Fruit fly (Drosophila melanogaster): ENCODE measurements around the gene Naxe.

Gene Naxe

dm6 chrX:10088023-10088913, 2.3 kb upstream of the Naxe start:
- TF ChIP-seq CG8478 (optimal IDR thresholded peaks at IDR 0.05) (no peak), CTCF (optimal IDR thresholded peaks at IDR 0.05) (no peak)

dm6 chrX:10082950-10083253, 3.1 kb downstream of the Naxe start, which contains the start of gene CG2972:
TSS of gene CG2972 (plus strand) at chrX:10083154.
- no peak for TF ChIP-seq CTCF (optimal IDR thresholded peaks at IDR 0.05)
- TF ChIP-seq CG8478 (optimal IDR thresholded peaks at IDR 0.05) = no peak

dm6 chrX:10082185-10082949, 3.6 kb downstream of the Naxe start, which contains the start of gene ZAP3:
TSS of gene ZAP3 (minus strand) at chrX:10082492.
- TF ChIP-seq CTCF (optimal IDR thresholded peaks at IDR 0.05) (no peak), CG8478 (optimal IDR thresholded peaks at IDR 0.05) (no peak)

- TF ChIP-seq CG8478 (optimal IDR thresholded peaks at IDR 0.05) (no peak), CTCF (optimal IDR thresholded peaks at IDR 0.05) (no peak)
Measured at dm6 chrX:10071516-10071915, 14.5 kb downstream of the Naxe start.

- no peak for TF ChIP-seq CG8478 (optimal IDR thresholded peaks at IDR 0.05)
- no peak for TF ChIP-seq CTCF (optimal IDR thresholded peaks at IDR 0.05)
Measured at dm6 chrX:10070325-10070931, 15.5 kb downstream of the Naxe start, which contains the start of gene CG15312. TSS of gene CG15312 (minus strand) at chrX:10070868.

dm6 chrX:10067528-10067927, 18.4 kb downstream of the Naxe start:
- TF ChIP-seq CG8478 (optimal IDR thresholded peaks at IDR 0.05) = no peak
- no peak for TF ChIP-seq CTCF (optimal IDR thresholded peaks at IDR 0.05)

dm6 chrX:10061327-10061726, 24.6 kb downstream of the Naxe start, which contains the start of gene Gr9a:
TSS of gene Gr9a (plus strand) at chrX:10061627.
- TF ChIP-seq CTCF (optimal IDR thresholded peaks at IDR 0.05) (no peak), CG8478 (optimal IDR thresholded peaks at IDR 0.05) (no peak)

dm6 chrX:10057964-10058363, 28.0 kb downstream of the Naxe start:
- TF ChIP-seq CG8478 (optimal IDR thresholded peaks at IDR 0.05) = no peak
- no peak for TF ChIP-seq CTCF (optimal IDR thresholded peaks at IDR 0.05)

- TF ChIP-seq CG8478 (optimal IDR thresholded peaks at IDR 0.05) = no peak
- TF ChIP-seq CTCF (optimal IDR thresholded peaks at IDR 0.05) = no peak
Measured at dm6 chrX:10053547-10053946, 32.4 kb downstream of the Naxe start, which contains the start of gene Yp1. TSS of gene Yp1 (plus strand) at chrX:10053811.

- no peak for TF ChIP-seq CG8478 (optimal IDR thresholded peaks at IDR 0.05)
- no peak for TF ChIP-seq CTCF (optimal IDR thresholded peaks at IDR 0.05)
Measured at dm6 chrX:10052549-10052948, 33.4 kb downstream of the Naxe start, which contains the start of gene Yp2. TSS of gene Yp2 (minus strand) at chrX:10052636.

- TF ChIP-seq CG8478 (optimal IDR thresholded peaks at IDR 0.05) (no peak), CTCF (optimal IDR thresholded peaks at IDR 0.05) (no peak)
Measured at dm6 chrX:10047961-10048360, 38.0 kb downstream of the Naxe start.

dm6 chrX:10046760-10047159, 39.2 kb downstream of the Naxe start:
- TF ChIP-seq CTCF (optimal IDR thresholded peaks at IDR 0.05) = no peak
- TF ChIP-seq CG8478 (optimal IDR thresholded peaks at IDR 0.05) = no peak

dm6 chrX:10045763-10046162, 40.2 kb downstream of the Naxe start:
- TF ChIP-seq CG8478 (optimal IDR thresholded peaks at IDR 0.05) = no peak
- TF ChIP-seq CTCF (optimal IDR thresholded peaks at IDR 0.05) = no peak

- TF ChIP-seq CG8478 (optimal IDR thresholded peaks at IDR 0.05) (no peak), CTCF (optimal IDR thresholded peaks at IDR 0.05) (no peak)
Measured at dm6 chrX:10043873-10044272, 42.1 kb downstream of the Naxe start.

- TF ChIP-seq CTCF (optimal IDR thresholded peaks at IDR 0.05) = no peak
- TF ChIP-seq CG8478 (optimal IDR thresholded peaks at IDR 0.05) = no peak
Measured at dm6 chrX:10039528-10039927, 46.4 kb downstream of the Naxe start.

All from S2 (cell line).